Fruit fly (Drosophila melanogaster): ENCODE results near the gene Cdk12.

Cdk12 gene

dm6 chr3L:21533270-21533948 is 17.3 kb downstream of the Cdk12 start, which contains the start of gene Mkrn1 (continued):
- TF ChIP-seq chif (GFP tag; optimal IDR thresholded peaks at IDR 0.05) = no peak
- no peak for TF ChIP-seq dan (GFP tag; IDR thresholded peaks at IDR 0.05)
- peak; percentile 33 for TF ChIP-seq nmo (GFP tag; optimal IDR thresholded peaks at IDR 0.05)
- no peak for TF ChIP-seq ham (GFP tag; IDR thresholded peaks at IDR 0.05)
- TF ChIP-seq CG11695 (GFP tag; IDR thresholded peaks at IDR 0.05) = no peak
- no peak for TF ChIP-seq cas (GFP tag; IDR thresholded peaks at IDR 0.05)
- TF ChIP-seq Sox102F (GFP tag; optimal IDR thresholded peaks at IDR 0.05) = no peak
- no peak for TF ChIP-seq zfh1 (GFP tag; IDR thresholded peaks at IDR 0.05)
- TF ChIP-seq Bdp1 (GFP tag; optimal IDR thresholded peaks at IDR 0.05) = no peak
- TF ChIP-seq CG30020 (tag; optimal IDR thresholded peaks at IDR 0.05) = peak; percentile 96
- peak; percentile 60 for TF ChIP-seq YL-1 (GFP tag; optimal IDR thresholded peaks at IDR 0.05)
- TF ChIP-seq chinmo (GFP tag; IDR thresholded peaks at IDR 0.05; ENCODE audit: partially characterized antibody) = 0 out of 4 replicates have a peak, but pooled peaks have one; percentile 71
- TF ChIP-seq CG1603 (tag; optimal IDR thresholded peaks at IDR 0.05) = peak; percentile 94
- TF ChIP-seq CG1647 (GFP tag; optimal IDR thresholded peaks at IDR 0.05) = no peak
- no peak for TF ChIP-seq CG2875 (GFP tag; optimal IDR thresholded peaks at IDR 0.05)
- no peak for TF ChIP-seq run (tag; optimal IDR thresholded peaks at IDR 0.05)
- TF ChIP-seq rib (GFP tag; IDR thresholded peaks at IDR 0.05) = no peak
- no peak for TF ChIP-seq Mrtf (GFP tag; IDR thresholded peaks at IDR 0.05)
- no peak for TF ChIP-seq CG14965 (GFP tag; optimal IDR thresholded peaks at IDR 0.05; ENCODE audit: borderline replicate concordance)
- no peak for TF ChIP-seq org-1 (GFP tag; optimal IDR thresholded peaks at IDR 0.05)
- no peak for TF ChIP-seq psq (GFP tag; optimal IDR thresholded peaks at IDR 0.05)
- no peak for TF ChIP-seq CG18619 (GFP tag; optimal IDR thresholded peaks at IDR 0.05)
- TF ChIP-seq CG7745 (tag; optimal IDR thresholded peaks at IDR 0.05) = no peak
- TF ChIP-seq CG6175 (GFP tag; IDR thresholded peaks at IDR 0.05) = no peak
- TF ChIP-seq da (GFP tag; optimal IDR thresholded peaks at IDR 0.05) = no peak
- TF ChIP-seq trem (tag; optimal IDR thresholded peaks at IDR 0.05) = peak; percentile 53
- TF ChIP-seq bowl (GFP tag; IDR thresholded peaks at IDR 0.05) = no peak
- TF ChIP-seq Spps (tag; optimal IDR thresholded peaks at IDR 0.05) = no peak
- no peak for TF ChIP-seq lmd (GFP tag; IDR thresholded peaks at IDR 0.05)
- TF ChIP-seq CG2889 (GFP tag; IDR thresholded peaks at IDR 0.05) = no peak
- no peak for TF ChIP-seq CG6254 (GFP tag; optimal IDR thresholded peaks at IDR 0.05)
- no peak for TF ChIP-seq ems (GFP tag; optimal IDR thresholded peaks at IDR 0.05)
- no peak for TF ChIP-seq CG5180 (GFP tag; optimal IDR thresholded peaks at IDR 0.05)
- TF ChIP-seq CTCF (GFP tag; optimal IDR thresholded peaks at IDR 0.05) = peak; percentile 12
- no peak for TF ChIP-seq CG4282 (GFP tag; optimal IDR thresholded peaks at IDR 0.05)
- peak; percentile 38 for TF ChIP-seq Dp (GFP tag; optimal IDR thresholded peaks at IDR 0.05)
- no peak for TF ChIP-seq CG3281 (GFP tag; optimal IDR thresholded peaks at IDR 0.05)
- peak; percentile 40 for TF ChIP-seq CG17186 (GFP tag; optimal IDR thresholded peaks at IDR 0.05)
- TF ChIP-seq tna (GFP tag; IDR thresholded peaks at IDR 0.05; ENCODE audit: partially characterized antibody) = peak; percentile 94
- peak in 1 of 3 experiments; percentile 58 for TF ChIP-seq Stat92E (GFP tag; optimal IDR thresholded peaks at IDR 0.05)
- no peak for TF ChIP-seq CG32767 (GFP tag; IDR thresholded peaks at IDR 0.05)
- TF ChIP-seq croc (GFP tag; conservative IDR thresholded peaks at IDR 0.05) = no peak
- no peak for TF ChIP-seq CG10979 (tag; optimal IDR thresholded peaks at IDR 0.05)
- no peak for TF ChIP-seq dm (GFP tag; optimal IDR thresholded peaks at IDR 0.05)
- no peak for TF ChIP-seq CG16863 (GFP tag; optimal IDR thresholded peaks at IDR 0.05)
- TF ChIP-seq CG34376 (GFP tag; optimal IDR thresholded peaks at IDR 0.05) = peak; percentile 5
- no peak for TF ChIP-seq CG3838 (GFP tag; optimal IDR thresholded peaks at IDR 0.05)
- TF ChIP-seq sisA (GFP tag; IDR thresholded peaks at IDR 0.05) = no peak
- TF ChIP-seq CG17912 (GFP tag; optimal IDR thresholded peaks at IDR 0.05) = no peak
- TF ChIP-seq ro (GFP tag; IDR thresholded peaks at IDR 0.05) = no peak
- no peak for TF ChIP-seq CG30403 (GFP tag; optimal IDR thresholded peaks at IDR 0.05)

Data from whole organism, embryonic.